Worm (Caenorhabditis elegans) whole organism, L3 larva: ENCODE results near the gene F46C5.10.

Experiments
- R02D3.7 ChIP-seq: fragments of 150-350 bp; optimal IDR thresholded peaks from 2 replicates; lab custom pipeline; 2014; ENCODE audit warnings: missing biosample characterization, missing genetic modification characterization
- aly-2 ChIP-seq: fragments of 150-350 bp; optimal IDR thresholded peaks from 2 replicates; lab custom pipeline; 2014; ENCODE audit warnings: missing biosample characterization, missing genetic modification characterization
- ama-1 ChIP-seq: fragments of 150-350 bp; optimal IDR thresholded peaks from 2 replicates; lab custom pipeline; 2018
- ceh-16 ChIP-seq: sonication (generic microtip); optimal IDR thresholded peaks from 2 replicates; lab custom pipeline; 2017; ENCODE audit warnings: missing biosample characterization, missing genetic modification characterization
- ceh-82 ChIP-seq: fragments of 150-350 bp; optimal IDR thresholded peaks from 2 replicates; lab custom pipeline; 2014; ENCODE audit warnings: missing biosample characterization, missing genetic modification characterization
- ceh-9 ChIP-seq: sonication (generic microtip); optimal IDR thresholded peaks from 2 replicates; lab custom pipeline; 2018; ENCODE audit warnings: missing biosample characterization, missing genetic modification characterization
- daf-12 ChIP-seq: fragments of 150-350 bp; optimal IDR thresholded peaks from 2 replicates; lab custom pipeline; 2014; ENCODE audit warnings: missing biosample characterization, missing genetic modification reagents, missing genetic modification characterization
- egl-27 ChIP-seq: sonication (generic microtip); optimal IDR thresholded peaks from 4 replicates; lab custom pipeline; 2017; ENCODE audit warnings: missing biosample characterization, missing genetic modification reagents, missing genetic modification characterization
- egl-5 ChIP-seq: fragments of 150-350 bp; optimal IDR thresholded peaks from 2 replicates; lab custom pipeline; 2017; ENCODE audit warnings: missing biosample characterization, missing genetic modification reagents, missing genetic modification characterization, inconsistent platforms
- elt-1 ChIP-seq: fragments of 150-350 bp; optimal IDR thresholded peaks from 2 replicates; lab custom pipeline; 2014; ENCODE audit warnings: missing biosample characterization, missing genetic modification characterization
- eor-1 ChIP-seq, 2 experiments: fragments of 150-350 bp; optimal IDR thresholded peaks; 2 replicates each; lab custom pipeline; 2014 to 2018; ENCODE audit warnings: missing biosample characterization in 2 of 2, missing genetic modification characterization in 2 of 2
- fkh-10 ChIP-seq: sonication (generic microtip); optimal IDR thresholded peaks from 2 replicates; lab custom pipeline; 2017; ENCODE audit warnings: missing biosample characterization, missing genetic modification reagents, missing genetic modification characterization
- fkh-2 ChIP-seq: fragments of 150-350 bp; optimal IDR thresholded peaks from 2 replicates; lab custom pipeline; 2014; ENCODE audit warnings: missing biosample characterization, missing genetic modification reagents, missing genetic modification characterization
- fos-1 ChIP-seq: fragments of 150-350 bp; optimal IDR thresholded peaks from 2 replicates; lab custom pipeline; 2014; ENCODE audit warnings: missing biosample characterization, missing genetic modification characterization
- hmg-11 ChIP-seq: sonication (generic microtip); optimal IDR thresholded peaks from 2 replicates; lab custom pipeline; 2016; ENCODE audit warnings: missing genetic modification characterization, missing compliant biosample characterization
- jun-1 ChIP-seq: fragments of 150-350 bp; optimal IDR thresholded peaks from 2 replicates; lab custom pipeline; 2014; ENCODE audit warnings: missing biosample characterization, missing genetic modification reagents, missing genetic modification characterization
- lin-15B ChIP-seq: fragments of 150-350 bp; optimal IDR thresholded peaks from 2 replicates; lab custom pipeline; 2014; ENCODE audit warnings: missing biosample characterization, missing genetic modification characterization
- lin-39 ChIP-seq: fragments of 150-350 bp; optimal IDR thresholded peaks from 2 replicates; lab custom pipeline; 2018; ENCODE audit warnings: missing biosample characterization, missing genetic modification reagents, missing genetic modification characterization
- lsy-12 ChIP-seq: sonication (generic microtip); optimal IDR thresholded peaks from 2 replicates; lab custom pipeline; 2016; ENCODE audit warnings: mild to moderate bottlenecking, missing genetic modification characterization, missing compliant biosample characterization
- mdl-1 ChIP-seq: fragments of 150-350 bp; optimal IDR thresholded peaks from 2 replicates; lab custom pipeline; 2014; ENCODE audit warnings: missing biosample characterization, missing genetic modification characterization
- mml-1 ChIP-seq: fragments of 150-350 bp; sonication (generic microtip); optimal IDR thresholded peaks from 3 replicates; lab custom pipeline; 2014; ENCODE audit warnings: missing biosample characterization, missing genetic modification characterization
- nfya-1 ChIP-seq: sonication (generic microtip); optimal IDR thresholded peaks from 2 replicates; lab custom pipeline; 2017; ENCODE audit warnings: missing genetic modification characterization, mild to moderate bottlenecking, missing compliant biosample characterization, antibody characterized with exemption, moderate library complexity; ENCODE audit not compliant: insufficient read depth
- nhr-11 ChIP-seq: fragments of 150-350 bp; optimal IDR thresholded peaks from 2 replicates; lab custom pipeline; 2014; ENCODE audit warnings: missing biosample characterization, missing genetic modification characterization
- nhr-12 ChIP-seq: fragments of 150-350 bp; optimal IDR thresholded peaks from 2 replicates; lab custom pipeline; 2014; ENCODE audit warnings: missing biosample characterization, missing genetic modification characterization
- nhr-23 ChIP-seq: fragments of 150-350 bp; optimal IDR thresholded peaks from 2 replicates; lab custom pipeline; 2014; ENCODE audit warnings: missing biosample characterization, missing genetic modification reagents, missing genetic modification characterization
- nhr-28 ChIP-seq: fragments of 150-350 bp; optimal IDR thresholded peaks from 2 replicates; lab custom pipeline; 2014; ENCODE audit warnings: missing biosample characterization, missing genetic modification characterization
- nhr-67 ChIP-seq: fragments of 150-350 bp; optimal IDR thresholded peaks from 2 replicates; lab custom pipeline; 2014; ENCODE audit warnings: missing biosample characterization, missing genetic modification characterization
- nhr-77 ChIP-seq: fragments of 150-350 bp; optimal IDR thresholded peaks from 2 replicates; lab custom pipeline; 2014; ENCODE audit warnings: missing biosample characterization, missing genetic modification characterization
- pha-4 ChIP-seq: fragments of 150-350 bp; optimal IDR thresholded peaks from 2 replicates; lab custom pipeline; 2014; ENCODE audit warnings: missing biosample characterization, missing genetic modification reagents, missing genetic modification characterization
- pqm-1 ChIP-seq: fragments of 150-350 bp; optimal IDR thresholded peaks from 2 replicates; lab custom pipeline; 2017; ENCODE audit warnings: missing biosample characterization, missing genetic modification characterization, inconsistent platforms
- sea-2 ChIP-seq: fragments of 150-350 bp; sonication (generic microtip); optimal IDR thresholded peaks from 4 replicates; lab custom pipeline; 2014; ENCODE audit warnings: missing biosample characterization, missing genetic modification reagents, missing genetic modification characterization
- snpc-4 ChIP-seq: fragments of 150-350 bp; optimal IDR thresholded peaks from 2 replicates; lab custom pipeline; 2014; ENCODE audit warnings: missing biosample characterization, missing genetic modification characterization
- unc-39 ChIP-seq: sonication (generic microtip); optimal IDR thresholded peaks from 4 replicates; lab custom pipeline; 2017; ENCODE audit warnings: missing biosample characterization, missing genetic modification characterization
- unc-62 ChIP-seq: fragments of 150-350 bp; sonication (generic microtip); optimal IDR thresholded peaks from 4 replicates; lab custom pipeline; 2014; ENCODE audit warnings: missing biosample characterization, missing genetic modification reagents, missing genetic modification characterization
- ztf-11 ChIP-seq: fragments of 150-350 bp; optimal IDR thresholded peaks from 2 replicates; lab custom pipeline; 2014; ENCODE audit warnings: missing biosample characterization, missing genetic modification characterization
- ztf-4 ChIP-seq: fragments of 150-350 bp; optimal IDR thresholded peaks from 2 replicates; lab custom pipeline; 2014; ENCODE audit warnings: missing biosample characterization, missing genetic modification characterization

F46C5.10 gene

ce11 chrII:8844465-8845126, 25.8 kb upstream of the F46C5.10 start, which contains the start of gene F46C5.6:
TSS of gene F46C5.6 (minus strand) at chrII:8844515.
- peak; percentile 3 for TF ChIP-seq egl-5
- TF ChIP-seq nhr-77, result no peak
- TF ChIP-seq, all 47 proteins: peak for 1

DNA sequence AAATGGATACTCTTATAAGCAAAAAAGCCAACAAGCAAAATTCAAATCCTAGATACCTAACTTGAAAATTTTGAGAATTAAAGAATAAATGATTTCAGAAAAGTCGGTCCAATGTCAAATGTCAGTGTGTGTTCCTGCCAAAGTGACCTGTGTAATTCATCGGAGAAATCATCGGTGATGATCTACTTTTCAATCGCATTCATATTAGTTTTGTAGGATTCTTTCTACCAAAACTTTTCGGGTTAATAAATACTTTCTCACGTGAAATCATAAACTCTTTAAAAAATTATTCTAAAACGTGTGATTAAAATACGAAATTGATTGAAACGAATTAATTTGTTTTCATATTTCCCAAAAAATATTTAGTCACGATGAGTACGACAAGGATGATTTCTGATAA, 20.2 kb upstream of the F46C5.10 start, which contains the start of gene F46C5.7:
TSS of gene F46C5.7 (plus strand) at position 301 of the 400 bp plus-strand sequence.
- TF ChIP-seq nhr-12 (no peak), nfya-1 (tag; lab: Kevin White, UChicago) (no peak), mdl-1 (tag; lab: Kevin White, UChicago) (no peak), pqm-1 (tag; lab: Kevin White, UChicago) (no peak), egl-5 (no peak), eor-1 (tag; optimal IDR thresholded peaks at IDR 0.05; lab: Kevin White, UChicago) (no peak), unc-39 (no peak), nhr-11 (tag; lab: Kevin White, UChicago) (no peak), mml-1 (tag; lab: Kevin White, UChicago) (no peak), ceh-82 (no peak), aly-2 (no peak)

DNA sequence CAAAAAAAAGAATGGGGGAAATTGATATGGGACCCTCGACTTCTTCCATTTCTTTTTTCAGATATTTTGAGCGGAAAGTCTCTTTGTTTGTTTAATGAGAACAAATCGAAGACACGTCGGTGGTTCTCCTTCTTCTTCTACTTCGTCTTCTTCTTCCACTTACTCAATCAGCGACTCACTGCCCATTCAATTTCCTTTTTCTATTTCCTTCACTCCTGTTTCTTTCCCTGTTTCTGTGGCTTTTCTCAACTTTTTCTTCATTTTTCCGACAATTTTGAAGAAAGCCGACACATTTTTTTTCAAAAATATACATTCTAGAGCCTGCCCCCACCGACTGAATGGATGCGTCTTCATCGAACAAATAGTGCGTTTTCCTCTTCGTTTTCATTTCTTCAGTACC, 17.0 kb upstream of the F46C5.10 start, which contains the start of gene F46C5.4:
TSS of gene F46C5.4 (plus strand) at position 222 of the 400 bp plus-strand sequence.
- TF ChIP-seq daf-12 (tag; lab: Kevin White, UChicago) (no peak), fkh-10 (peak; percentile 69)

ce11 chrII:8832941-8833340, 14.1 kb upstream of the F46C5.10 start:
- TF ChIP-seq nhr-12, result no peak
- TF ChIP-seq egl-5, result no peak
- no peak for TF ChIP-seq nhr-23
- peak; percentile 16 for TF ChIP-seq lin-39 (tag; lab: Kevin White, UChicago)
- TF ChIP-seq R02D3.7 (tag; lab: Kevin White, UChicago), result no peak
- TF ChIP-seq hmg-11, result no peak

DNA sequence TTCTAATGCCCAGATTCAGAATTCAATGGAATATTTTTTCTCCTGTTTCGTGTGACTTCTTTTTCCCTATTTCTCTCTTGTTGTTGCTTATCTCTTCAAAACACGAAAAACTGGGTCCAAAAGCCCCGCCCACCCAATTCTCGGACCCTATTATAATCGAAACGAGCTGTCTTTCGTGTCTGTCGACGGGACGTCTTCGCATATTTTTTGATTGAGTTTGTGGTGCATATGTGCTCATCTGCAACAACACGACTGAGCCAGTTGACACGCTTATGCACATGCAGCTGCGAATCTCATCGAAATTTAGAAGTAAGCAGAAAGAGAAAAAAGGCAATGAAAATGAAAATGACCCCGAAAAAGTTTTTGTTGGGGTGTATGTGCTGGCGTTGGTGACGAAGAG, 12.1 kb upstream of the F46C5.10 start:
- TF ChIP-seq unc-39, result no peak
- no peak for TF ChIP-seq ztf-11 (tag; lab: Kevin White, UChicago)
- no peak for TF ChIP-seq hmg-11
- TF ChIP-seq fkh-10, result no peak
- TF ChIP-seq elt-1, result no peak

ce11 chrII:8829189-8829588, 10.4 kb upstream of the F46C5.10 start, which contains the start of gene F46C5.2:
TSS of gene F46C5.2 (minus strand) at chrII:8829289.
- no peak for TF ChIP-seq daf-12 (tag; lab: Kevin White, UChicago)
- TF ChIP-seq mml-1 (tag; lab: Kevin White, UChicago), result no peak
- no peak for TF ChIP-seq ztf-4
- no peak for TF ChIP-seq ceh-9
- no peak for TF ChIP-seq sea-2 (GFP tag; lab: Kevin White, UChicago)
- no peak for TF ChIP-seq hmg-11
- no peak for TF ChIP-seq pha-4 (tag; lab: Kevin White, UChicago)
- TF ChIP-seq ama-1 (lab: Kevin White, UChicago), result no peak
- no peak for TF ChIP-seq fkh-2 (tag; lab: Kevin White, UChicago)
- no peak for TF ChIP-seq nhr-23
- TF ChIP-seq nhr-77, result no peak
- TF ChIP-seq nfya-1 (tag; lab: Kevin White, UChicago), result no peak
- TF ChIP-seq nhr-12, result no peak
- TF ChIP-seq nhr-28, result no peak
- no peak for TF ChIP-seq egl-27
- no peak for TF ChIP-seq fkh-10
- TF ChIP-seq egl-5, result no peak
- TF ChIP-seq, all 47 proteins: peak for 0

DNA sequence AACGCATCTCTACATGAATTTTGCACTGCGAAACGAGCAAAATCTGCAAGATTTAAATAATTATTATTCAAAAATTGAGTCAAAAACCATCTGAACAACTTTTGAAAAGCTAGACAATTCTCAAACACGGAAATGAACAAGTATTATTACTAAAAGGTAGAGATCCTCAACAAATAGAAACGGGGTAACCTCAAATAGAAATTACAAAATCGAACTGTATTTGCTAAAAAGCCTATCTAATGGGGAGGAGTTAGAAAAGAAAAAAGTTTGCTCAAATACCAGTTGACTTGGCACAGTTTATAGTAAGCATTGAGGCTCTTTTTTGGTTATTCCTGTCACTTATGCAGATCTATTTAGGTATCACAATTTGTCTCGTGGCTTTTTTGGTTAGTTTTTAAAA, 6.9 kb upstream of the F46C5.10 start, which contains the start of gene nas-25:
TSS of gene nas-25 (plus strand) at position 301 of the 400 bp plus-strand sequence.
- TF ChIP-seq pha-4 (tag; lab: Kevin White, UChicago) (no peak), nfya-1 (tag; lab: Kevin White, UChicago) (no peak), fkh-2 (tag; lab: Kevin White, UChicago) (no peak), egl-27 (no peak)

DNA sequence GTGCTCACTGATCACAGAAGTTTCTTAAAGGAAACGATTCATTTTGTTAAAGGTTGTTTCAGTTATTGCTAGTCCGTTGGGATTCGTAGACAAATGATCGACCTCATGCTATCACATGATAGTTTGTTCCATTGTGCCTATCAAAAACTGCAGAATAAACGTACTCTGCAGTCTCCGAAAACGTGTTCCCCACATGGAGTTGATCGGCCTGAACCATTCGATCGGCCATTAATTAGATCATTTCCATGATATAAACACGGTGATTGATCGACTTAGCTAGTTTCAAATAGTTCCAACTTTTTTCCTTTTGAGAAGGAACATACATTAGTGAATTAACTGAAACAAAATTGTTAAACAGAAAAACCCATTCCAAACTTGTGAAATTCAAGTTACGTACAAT, 3.9 kb upstream of the F46C5.10 start:
- TF ChIP-seq nhr-11 (tag; lab: Kevin White, UChicago) (no peak), ceh-9 (no peak), ztf-4 (no peak), nfya-1 (tag; lab: Kevin White, UChicago) (no peak), lsy-12 (tag; lab: Kevin White, UChicago) (no peak), ceh-16 (tag; lab: Kevin White, UChicago) (no peak), unc-62 (GFP tag; lab: Kevin White, UChicago) (no peak), nhr-77 (no peak), jun-1 (tag; lab: Kevin White, UChicago) (peak; percentile 38), lin-15B (tag; lab: Kevin White, UChicago) (no peak), nhr-67 (no peak), nhr-28 (no peak), fos-1 (tag; lab: Kevin White, UChicago) (no peak), elt-1 (no peak), pqm-1 (tag; lab: Kevin White, UChicago) (peak; percentile 13), pha-4 (tag; lab: Kevin White, UChicago) (no peak), nhr-23 (peak; percentile 77), eor-1 (tag; optimal IDR thresholded peaks at IDR 0.05; lab: Kevin White, UChicago) (no peak), R02D3.7 (tag; lab: Kevin White, UChicago) (no peak), lin-39 (tag; lab: Kevin White, UChicago) (no peak), mdl-1 (tag; lab: Kevin White, UChicago) (peak; percentile 45), ama-1 (lab: Kevin White, UChicago) (no peak), snpc-4 (tag; lab: Kevin White, UChicago) (no peak)
